Worm (Caenorhabditis elegans): ENCODE results near the gene best-15.

DNA sequence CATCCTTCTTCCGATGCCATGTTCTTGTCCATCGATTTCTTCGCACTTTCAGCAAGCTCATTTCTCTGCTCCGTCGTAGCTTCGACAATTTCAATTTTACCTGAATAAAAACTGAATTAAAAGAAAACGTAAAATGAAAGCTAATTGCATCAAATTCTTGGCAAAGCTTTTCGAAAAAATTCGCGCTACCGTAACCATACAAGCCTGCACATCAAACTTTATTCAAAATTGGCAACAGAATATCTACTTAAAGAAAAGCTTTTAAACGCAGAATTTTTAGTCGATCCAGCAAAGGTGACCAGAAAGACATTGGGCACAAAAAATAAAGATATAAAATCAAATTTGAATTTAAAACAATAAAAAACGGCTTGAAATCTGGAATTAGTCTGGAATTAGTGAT lies 10.2 kb upstream of the best-15 start:
- TF ChIP-seq nhr-76 (tag; optimal IDR thresholded peaks at IDR 0.05), result no peak
- no peak for TF ChIP-seq lin-14 (GFP tag; optimal IDR thresholded peaks at IDR 0.05)
- no peak for TF ChIP-seq pqm-1 (tag; optimal IDR thresholded peaks at IDR 0.05)

Data from whole organism, L1 larva.